Worm (Caenorhabditis elegans) whole organism, L4 larva: ENCODE data around the gene F42C5.4.

Experiments used
- F10B5.3 ChIP-seq: sonication (generic microtip); optimal IDR thresholded peaks from 2 replicates; lab custom pipeline; 2016; ENCODE audit warnings: mild to moderate bottlenecking, missing genetic modification characterization, missing compliant biosample characterization
- F37D6.2 ChIP-seq: sonication (generic microtip); optimal IDR thresholded peaks from 2 replicates; lab custom pipeline; 2016; ENCODE audit warnings: mild to moderate bottlenecking, missing genetic modification characterization, missing compliant biosample characterization
- F44E2.7 ChIP-seq: fragments of 200-800 bp; sonication (Bioruptor generic); IDR thresholded peaks from 2 replicates; pipeline ENCODE4 v2.1.2; 2022; ENCODE audit warnings: missing genetic modification characterization, missing compliant biosample characterization
- F49E8.2 ChIP-seq: sonication (generic microtip); optimal IDR thresholded peaks from 2 replicates; lab custom pipeline; 2016; ENCODE audit warnings: missing compliant biosample characterization, mild to moderate bottlenecking, missing genetic modification characterization, borderline replicate concordance
- R02D3.7 ChIP-seq: fragments of 150-350 bp; sonication (generic microtip); optimal IDR thresholded peaks from 3 replicates; lab custom pipeline; 2014; ENCODE audit warnings: missing biosample characterization, missing genetic modification characterization
- Y48G9A.11 ChIP-seq: fragments of 200-800 bp; sonication (Bioruptor generic); IDR thresholded peaks from 2 replicates; pipeline ENCODE4 v1.3.6; 2022; ENCODE audit warnings: missing genetic modification reagents, missing genetic modification characterization, missing compliant biosample characterization
- Y5F2A.4 ChIP-seq: fragments of 200-800 bp; sonication (Bioruptor generic); optimal IDR thresholded peaks from 2 replicates; lab custom pipeline; 2018; ENCODE audit warnings: mild to moderate bottlenecking, missing genetic modification characterization, missing compliant biosample characterization
- ZK337.2 ChIP-seq: fragments of 200-800 bp; sonication (Bioruptor generic); IDR thresholded peaks from 2 replicates; pipeline ENCODE4 v1.3.6; 2022; ENCODE audit warnings: missing genetic modification reagents, missing genetic modification characterization, missing compliant biosample characterization
- ZK546.5 ChIP-seq, 2 experiments: sonication (generic microtip); optimal IDR thresholded peaks; 2 replicates each; lab custom pipeline; 2017; ENCODE audit warnings: missing biosample characterization in 2 of 2, missing genetic modification characterization in 2 of 2
- aly-2 ChIP-seq: sonication (generic microtip); optimal IDR thresholded peaks from 2 replicates; lab custom pipeline; 2018; ENCODE audit warnings: missing biosample characterization, missing genetic modification characterization
- ceh-20 ChIP-seq: fragments of 200-800 bp; sonication (Bioruptor generic); IDR thresholded peaks from 2 replicates; pipeline ENCODE4 v1.3.6; 2022; ENCODE audit warnings: missing genetic modification reagents, missing genetic modification characterization, missing compliant biosample characterization
- ceh-44 ChIP-seq: fragments of 200-800 bp; sonication (Bioruptor generic); IDR thresholded peaks from 2 replicates; pipeline ENCODE4 v1.3.6; 2022; ENCODE audit warnings: missing genetic modification reagents, missing genetic modification characterization, missing compliant biosample characterization
- ceh-62 ChIP-seq: sonication (generic microtip); optimal IDR thresholded peaks from 2 replicates; lab custom pipeline; 2017; ENCODE audit warnings: missing biosample characterization, missing genetic modification characterization
- ceh-82 ChIP-seq: sonication (generic microtip); optimal IDR thresholded peaks from 2 replicates; lab custom pipeline; 2017; ENCODE audit warnings: missing biosample characterization, missing genetic modification characterization
- ces-1 ChIP-seq: fragments of 150-350 bp; sonication (generic microtip); optimal IDR thresholded peaks from 4 replicates; lab custom pipeline; 2014; ENCODE audit warnings: missing biosample characterization, missing genetic modification reagents, missing genetic modification characterization
- ctbp-1 ChIP-seq: fragments of 200-800 bp; sonication (Bioruptor generic); IDR thresholded peaks from 2 replicates; pipeline ENCODE4 v1.3.6; 2022; ENCODE audit warnings: missing genetic modification reagents, missing genetic modification characterization, missing compliant biosample characterization
- daf-19 ChIP-seq: fragments of 200-800 bp; sonication (Bioruptor generic); conservative IDR thresholded peaks from 2 replicates; pipeline ENCODE4 v1.3.6; 2022; ENCODE audit warnings: missing genetic modification characterization, missing compliant biosample characterization
- dmd-6 ChIP-seq: fragments of 200-800 bp; sonication (Bioruptor generic); IDR thresholded peaks from 2 replicates; pipeline ENCODE4 v1.3.6; 2022; ENCODE audit warnings: missing genetic modification reagents, missing genetic modification characterization, missing compliant biosample characterization
- duxl-1 ChIP-seq: sonication (generic microtip); optimal IDR thresholded peaks from 2 replicates; lab custom pipeline; 2016; ENCODE audit warnings: mild to moderate bottlenecking, missing genetic modification characterization, moderate library complexity, missing compliant biosample characterization; ENCODE audit not compliant: poor library complexity
- dve-1 ChIP-seq: sonication (generic microtip); optimal IDR thresholded peaks from 2 replicates; lab custom pipeline; 2017; ENCODE audit warnings: antibody characterized with exemption, mild to moderate bottlenecking, missing genetic modification characterization, missing compliant biosample characterization; ENCODE audit not compliant: insufficient read depth
- gei-8 ChIP-seq: fragments of 200-800 bp; sonication (Bioruptor generic); optimal IDR thresholded peaks from 2 replicates; lab custom pipeline; 2018; ENCODE audit warnings: mild to moderate bottlenecking, missing genetic modification characterization, missing compliant biosample characterization
- hif-1 ChIP-seq, 2 experiments: sonication (generic microtip); optimal IDR thresholded peaks; 2 replicates each; lab custom pipeline; 2016 to 2017; ENCODE audit warnings: missing compliant biosample characterization in 2 of 2, missing genetic modification characterization in 2 of 2, missing genetic modification reagents in 2 of 2, missing genotype in 2 of 2, mild to moderate bottlenecking in 1 of 2
- hlh-11 ChIP-seq: fragments of 200-800 bp; sonication (Bioruptor generic); optimal IDR thresholded peaks from 2 replicates; lab custom pipeline; 2018; ENCODE audit warnings: mild to moderate bottlenecking, missing genetic modification characterization, missing compliant biosample characterization
- hlh-30 ChIP-seq: sonication (generic microtip); optimal IDR thresholded peaks from 2 replicates; lab custom pipeline; 2017; ENCODE audit warnings: antibody characterized with exemption, mild to moderate bottlenecking, missing genetic modification characterization, missing compliant biosample characterization; ENCODE audit not compliant: insufficient read depth
- hmg-1.1 ChIP-seq: fragments of 200-800 bp; sonication (Bioruptor generic); IDR thresholded peaks from 2 replicates; pipeline ENCODE4 v1.3.6; 2022; ENCODE audit warnings: missing genetic modification reagents, missing genetic modification characterization, missing compliant biosample characterization
- lin-38 ChIP-seq: fragments of 200-800 bp; sonication (Bioruptor generic); IDR thresholded peaks from 2 replicates; pipeline ENCODE4 v1.3.6; 2022; ENCODE audit warnings: missing genetic modification reagents, missing genetic modification characterization, missing compliant biosample characterization
- lin-39 ChIP-seq: fragments of 150-350 bp; optimal IDR thresholded peaks from 2 replicates; lab custom pipeline; 2014; ENCODE audit warnings: missing biosample characterization, missing genetic modification reagents, missing genetic modification characterization
- lir-3 ChIP-seq: sonication (generic microtip); optimal IDR thresholded peaks from 2 replicates; lab custom pipeline; 2016; ENCODE audit warnings: mild to moderate bottlenecking, missing genetic modification characterization, missing compliant biosample characterization
- lsy-2 ChIP-seq, 2 experiments: fragments of 150-350 bp in 1 of 2; sonication (generic microtip) in 1 of 2; optimal IDR thresholded peaks; 2 replicates each; lab custom pipeline; 2014 to 2017; ENCODE audit warnings: missing biosample characterization in 2 of 2, missing genetic modification characterization in 2 of 2
- madf-5 ChIP-seq, 2 experiments: fragments of 200-800 bp; sonication (Bioruptor generic); IDR thresholded peaks; 2 replicates each; pipeline ENCODE4 v1.3.6; 2022; ENCODE audit warnings: missing compliant biosample characterization in 2 of 2, missing genetic modification characterization in 2 of 2
- mdl-1 ChIP-seq, 2 experiments: fragments of 150-350 bp in 1 of 2; sonication (generic microtip) in 1 of 2; optimal IDR thresholded peaks; 2 replicates each; lab custom pipeline; 2014 to 2017; ENCODE audit warnings: missing biosample characterization in 2 of 2, missing genetic modification characterization in 2 of 2
- mep-1 ChIP-seq: fragments of 150-350 bp; sonication (generic microtip); optimal IDR thresholded peaks from 3 replicates; lab custom pipeline; 2014; ENCODE audit warnings: missing biosample characterization, missing genetic modification characterization
- mxl-3 ChIP-seq: fragments of 200-800 bp; sonication (Bioruptor generic); optimal IDR thresholded peaks from 2 replicates; lab custom pipeline; 2018; ENCODE audit warnings: mild to moderate bottlenecking, missing genetic modification characterization, missing compliant biosample characterization
- nhr-10 ChIP-seq: fragments of 150-350 bp; optimal IDR thresholded peaks from 2 replicates; lab custom pipeline; 2014; ENCODE audit warnings: missing biosample characterization, missing genetic modification characterization
- nhr-25 ChIP-seq: sonication (generic microtip); optimal IDR thresholded peaks from 2 replicates; lab custom pipeline; 2017; ENCODE audit warnings: missing genetic modification characterization, mild to moderate bottlenecking, missing compliant biosample characterization, antibody characterized with exemption, moderate library complexity, borderline replicate concordance; ENCODE audit not compliant: insufficient read depth
- nhr-41 ChIP-seq: fragments of 200-800 bp; sonication (Bioruptor generic); IDR thresholded peaks from 2 replicates; pipeline ENCODE4 v1.3.6; 2022; ENCODE audit warnings: missing genetic modification reagents, missing genetic modification characterization, missing compliant biosample characterization
- php-3 ChIP-seq: fragments of 200-800 bp; sonication (Bioruptor generic); IDR thresholded peaks from 2 replicates; pipeline ENCODE4 v1.3.6; 2022; ENCODE audit warnings: missing genetic modification reagents, missing genetic modification characterization, missing compliant biosample characterization
- rbr-2 ChIP-seq: sonication (generic microtip); optimal IDR thresholded peaks from 2 replicates; lab custom pipeline; 2016; ENCODE audit warnings: missing genotype, missing genetic modification characterization, missing compliant biosample characterization
- set-16 ChIP-seq: fragments of 200-800 bp; sonication (Bioruptor generic); IDR thresholded peaks from 2 replicates; pipeline ENCODE4 v1.3.6; 2022; ENCODE audit warnings: missing genetic modification reagents, missing genetic modification characterization, missing compliant biosample characterization
- snpc-4 ChIP-seq: fragments of 150-350 bp; optimal IDR thresholded peaks from 2 replicates; lab custom pipeline; 2014; ENCODE audit warnings: missing biosample characterization, missing genetic modification characterization
- tra-1 ChIP-seq: fragments of 200-800 bp; sonication (Bioruptor generic); IDR thresholded peaks from 2 replicates; pipeline ENCODE4 v1.3.6; 2022; ENCODE audit warnings: missing genetic modification reagents, missing genetic modification characterization, missing compliant biosample characterization
- unc-39 ChIP-seq: sonication (generic microtip); optimal IDR thresholded peaks from 2 replicates; lab custom pipeline; 2017; ENCODE audit warnings: missing biosample characterization, missing genetic modification characterization
- unc-62 ChIP-seq, 3 experiments: fragments of 150-350 bp in 1 of 3; sonication (generic microtip); optimal IDR thresholded peaks in 2 of 3; peaks in 1 of 3; 1 replicate in 1 of 3; 2 replicates in 2 of 3; lab custom pipeline; 2014 to 2017; ENCODE audit warnings: missing biosample characterization in 3 of 3, missing genetic modification characterization in 3 of 3, missing genetic modification reagents in 3 of 3, missing genotype in 1 of 3
- ztf-7 ChIP-seq: fragments of 150-350 bp; optimal IDR thresholded peaks from 2 replicates; lab custom pipeline; 2014; ENCODE audit warnings: missing biosample characterization, missing genetic modification characterization

The F42C5.4 gene

ce11 chrIV:7319931-7320435 is 28.1 kb upstream of the F42C5.4 start (continued):
- peak; percentile 9 for TF ChIP-seq nhr-25 (tag; lab: Kevin White, UChicago)
- TF ChIP-seq tra-1 (GFP tag; lab: Robert Waterston, UW), result peak; percentile 57
- TF ChIP-seq madf-5 (GFP tag; IDR thresholded peaks at IDR 0.05; lab: Robert Waterston, UW), result no peak
- TF ChIP-seq nhr-41 (GFP tag; lab: Robert Waterston, UW), result no peak
- peak; percentile 94 for TF ChIP-seq hmg-1.1
- TF ChIP-seq gei-8 (GFP tag; lab: Kevin White, UChicago), result peak; percentile 66
- TF ChIP-seq aly-2 (tag; lab: Kevin White, UChicago), result no peak
- no peak for TF ChIP-seq nhr-10 (tag; lab: Kevin White, UChicago)
- TF ChIP-seq hlh-30 (tag; lab: Kevin White, UChicago), result peak; percentile 94
- TF ChIP-seq set-16, result peak; percentile 82
- peak; percentile 92 to 96 for TF ChIP-seq mdl-1 (tag; optimal IDR thresholded peaks at IDR 0.05; lab: Kevin White, UChicago)
- TF ChIP-seq F44E2.7, result no peak
- no peak for TF ChIP-seq ceh-82 (tag; lab: Kevin White, UChicago)
- TF ChIP-seq ceh-62, result no peak
- TF ChIP-seq ctbp-1 (GFP tag; lab: Robert Waterston, UW), result peak; percentile 89
- no peak for TF ChIP-seq lir-3 (tag; lab: Kevin White, UChicago)
- TF ChIP-seq snpc-4 (tag; lab: Kevin White, UChicago), result no peak
- TF ChIP-seq F37D6.2, result peak; percentile 52
- no peak for TF ChIP-seq ZK546.5 (tag; optimal IDR thresholded peaks at IDR 0.05; lab: Kevin White, UChicago)

- TF ChIP-seq unc-62 (GFP tag; optimal IDR thresholded peaks at IDR 0.05 in 1 of 2; lab: Kevin White, UChicago) (peak in 1 of 2 experiments; percentile 90), unc-62 (tag; optimal IDR thresholded peaks at IDR 0.05; lab: Kevin White, UChicago) (no peak), hlh-30 (tag; lab: Kevin White, UChicago) (peak; percentile 49), ZK337.2 (no peak), mep-1 (peak; percentile 15), ceh-20 (GFP tag; lab: Robert Waterston, UW) (peak; percentile 77), ztf-7 (tag; lab: Kevin White, UChicago) (no peak), rbr-2 (tag; lab: Kevin White, UChicago) (no peak)
Measured at ce11 chrIV:7318900-7319299, 27.0 kb upstream of the F42C5.4 start.

- TF ChIP-seq php-3 (GFP tag; lab: Robert Waterston, UW) (no peak), Y5F2A.4 (GFP tag; lab: Kevin White, UChicago) (no peak), unc-62 (GFP tag; optimal IDR thresholded peaks at IDR 0.05 in 1 of 2; lab: Kevin White, UChicago) (peak in 1 of 2 experiments; percentile 96), unc-62 (tag; optimal IDR thresholded peaks at IDR 0.05; lab: Kevin White, UChicago) (no peak), mdl-1 (tag; optimal IDR thresholded peaks at IDR 0.05; lab: Kevin White, UChicago) (peak in 1 of 2 experiments; percentile 43), madf-5 (GFP tag; IDR thresholded peaks at IDR 0.05; lab: Robert Waterston, UW) (no peak), dmd-6 (GFP tag; lab: Robert Waterston, UW) (no peak), Y48G9A.11 (GFP tag; lab: Robert Waterston, UW) (no peak), ces-1 (GFP tag; lab: Kevin White, UChicago) (no peak), duxl-1 (tag; lab: Kevin White, UChicago) (no peak), mxl-3 (peak; percentile 35), dve-1 (tag; lab: Kevin White, UChicago) (peak; percentile 23), ceh-44 (GFP tag; lab: Robert Waterston, UW) (no peak), daf-19 (no peak), unc-39 (no peak), hlh-30 (tag; lab: Kevin White, UChicago) (peak; percentile 71), hif-1 (tag; optimal IDR thresholded peaks at IDR 0.05; lab: Kevin White, UChicago) (no peak), lin-39 (no peak), F10B5.3 (tag; lab: Kevin White, UChicago) (no peak), R02D3.7 (no peak), mep-1 (peak; percentile 5), hlh-11 (tag; lab: Kevin White, UChicago) (peak; percentile 30), lsy-2 (tag; optimal IDR thresholded peaks at IDR 0.05; lab: Kevin White, UChicago) (peak in 1 of 2 experiments; percentile 22), gei-8 (GFP tag; lab: Kevin White, UChicago) (no peak), lin-38 (no peak), F49E8.2 (tag; lab: Kevin White, UChicago) (no peak)
Measured at ce11 chrIV:7317829-7318529, 26.1 kb upstream of the F42C5.4 start.
